Fruit fly (Drosophila melanogaster): Measurements from ENCODE around the gene MED15.

- no peak for TF ChIP-seq h (optimal IDR thresholded peaks at IDR 0.05)
- no peak for TF ChIP-seq psq (optimal IDR thresholded peaks at IDR 0.05)
- TF ChIP-seq Myc (optimal IDR thresholded peaks at IDR 0.05) = no peak
Observed at dm6 chr2L:432119-432518, 40.7 kb upstream of the MED15 start.

All from Kc167 (cell line).